In genomic region chr2L:10379865-10380264, dm6 we compare ENCODE assay signal across 5 fruit fly cellular contexts.
TF ChIP-seq lines count a peak whose summit lies in the region.

Gene gny (plus strand): TSS chr2L:10380103.

- peak; percentile 12 to 32 for TF ChIP-seq CTCF in S2 (optimal IDR thresholded peaks at IDR 0.05; lab: Kevin White, UChicago)
- no peak for TF ChIP-seq CTCF in whole organism, embryonic (GFP tag; optimal IDR thresholded peaks at IDR 0.05; lab: Kevin White, UChicago)

TF ChIP-seq in whole organism, adult, 20 proteins besides CTCF, POLR2A, EP300 and RAD21:
- TF ChIP-seq CG12768 (GFP tag; optimal IDR thresholded peaks at IDR 0.05; lab: Kevin White, UChicago) (no peak), Crg-1 (GFP tag; optimal IDR thresholded peaks at IDR 0.05; lab: Kevin White, UChicago) (no peak), kay (GFP tag; lab: Kevin White, UChicago; ENCODE audit: borderline replicate concordance) (no peak), pad (GFP tag; optimal IDR thresholded peaks at IDR 0.05; lab: Kevin White, UChicago) (no peak), CG5204 (GFP tag; optimal IDR thresholded peaks at IDR 0.05; lab: Kevin White, UChicago) (no peak), CG1620 (GFP tag; optimal IDR thresholded peaks at IDR 0.05; lab: Kevin White, UChicago) (no peak), ovo (GFP tag; optimal IDR thresholded peaks at IDR 0.05; lab: Kevin White, UChicago) (no peak), CG7045 (GFP tag; optimal IDR thresholded peaks at IDR 0.05; lab: Kevin White, UChicago) (no peak), bab1 (GFP tag; optimal IDR thresholded peaks at IDR 0.05; lab: Kevin White, UChicago) (peak; percentile 15)

TF ChIP-seq in whole organism, embryonic, 481 proteins besides CTCF, POLR2A, EP300 and RAD21 (continues in another document):
- TF ChIP-seq Hr39 (optimal IDR thresholded peaks at IDR 0.05; lab: Kevin White, UChicago), result no peak
- no peak for TF ChIP-seq br (optimal IDR thresholded peaks at IDR 0.05; lab: Kevin White, UChicago)
- no peak for TF ChIP-seq Lim3 (GFP tag; IDR thresholded peaks at IDR 0.05; lab: Robert Waterston, UW)
- peak; percentile 38; the same call in 1 of the 2 replicates for TF ChIP-seq Bgb (GFP tag; IDR thresholded peaks at IDR 0.05; lab: Robert Waterston, UW; ENCODE audit: partially characterized antibody)
- no peak for TF ChIP-seq ttk (GFP tag; IDR thresholded peaks at IDR 0.05; lab: Robert Waterston, UW)
- TF ChIP-seq MBD-R2 (GFP tag; IDR thresholded peaks at IDR 0.05; lab: Robert Waterston, UW), result peak; percentile 88
- no peak for TF ChIP-seq CG34376 (GFP tag; optimal IDR thresholded peaks at IDR 0.05; lab: Kevin White, UChicago)
- TF ChIP-seq CG6683 (GFP tag; optimal IDR thresholded peaks at IDR 0.05; lab: Kevin White, UChicago), result no peak
- peak; percentile 32 for TF ChIP-seq HmgZ (tag; optimal IDR thresholded peaks at IDR 0.05; lab: Kevin White, UChicago)
- peak; percentile 6 for TF ChIP-seq CG15514 (GFP tag; optimal IDR thresholded peaks at IDR 0.05; lab: Kevin White, UChicago)
- no peak for TF ChIP-seq bab2 (GFP tag; optimal IDR thresholded peaks at IDR 0.05; lab: Kevin White, UChicago)
- no peak for TF ChIP-seq HHEX (GFP tag; optimal IDR thresholded peaks at IDR 0.05; lab: Kevin White, UChicago)
- TF ChIP-seq lov (optimal IDR thresholded peaks at IDR 0.05; lab: Kevin White, UChicago), result no peak
- no peak for TF ChIP-seq lov (GFP tag; IDR thresholded peaks at IDR 0.05; lab: Robert Waterston, UW)
- TF ChIP-seq chinmo (GFP tag; IDR thresholded peaks at IDR 0.05; lab: Robert Waterston, UW; ENCODE audit: partially characterized antibody), result 0 out of 4 replicates have a peak, but pooled peaks have one; percentile 25
- TF ChIP-seq nmo (GFP tag; optimal IDR thresholded peaks at IDR 0.05; lab: Kevin White, UChicago), result peak; percentile 3
- no peak for TF ChIP-seq crp (GFP tag; optimal IDR thresholded peaks at IDR 0.05; lab: Kevin White, UChicago)
- no peak for TF ChIP-seq oc (tag; optimal IDR thresholded peaks at IDR 0.05; lab: Kevin White, UChicago)
- no peak for TF ChIP-seq run (tag; optimal IDR thresholded peaks at IDR 0.05; lab: Kevin White, UChicago)
- TF ChIP-seq CHES-1-like (GFP tag; optimal IDR thresholded peaks at IDR 0.05; lab: Kevin White, UChicago), result no peak
- peak; percentile 39 for TF ChIP-seq HmgD (GFP tag; optimal IDR thresholded peaks at IDR 0.05; lab: Kevin White, UChicago)
- no peak for TF ChIP-seq kah (GFP tag; optimal IDR thresholded peaks at IDR 0.05; lab: Kevin White, UChicago)
- no peak for TF ChIP-seq Dbx (GFP tag; IDR thresholded peaks at IDR 0.05; lab: Robert Waterston, UW)
- no peak for TF ChIP-seq CG6175 (GFP tag; IDR thresholded peaks at IDR 0.05; lab: Robert Waterston, UW)
- TF ChIP-seq ind (GFP tag; optimal IDR thresholded peaks at IDR 0.05; lab: Kevin White, UChicago), result no peak
- peak; percentile 77 for TF ChIP-seq E2f2 (GFP tag; IDR thresholded peaks at IDR 0.05; lab: Robert Waterston, UW)
- TF ChIP-seq CG17802 (tag; optimal IDR thresholded peaks at IDR 0.05; lab: Kevin White, UChicago), result peak; percentile 37
- no peak for TF ChIP-seq CG7987 (GFP tag; optimal IDR thresholded peaks at IDR 0.05; lab: Kevin White, UChicago)

TF ChIP-seq in whole organism, prepupa, 60 proteins besides CTCF, POLR2A, EP300 and RAD21:
- TF ChIP-seq Eip78C (GFP tag; lab: Kevin White, UChicago) (peak; percentile 18), CG6808 (GFP tag; optimal IDR thresholded peaks at IDR 0.05; lab: Kevin White, UChicago) (no peak)

TF ChIP-seq in whole organism, wandering third instar larva, 38 proteins besides CTCF, POLR2A, EP300 and RAD21:
- no peak for TF ChIP-seq HLH106 (tag; optimal IDR thresholded peaks at IDR 0.05; lab: Kevin White, UChicago)
- no peak for TF ChIP-seq Rel (GFP tag; optimal IDR thresholded peaks at IDR 0.05; lab: Kevin White, UChicago)
- TF ChIP-seq Rel (tag; optimal IDR thresholded peaks at IDR 0.05; lab: Kevin White, UChicago), result peak; percentile 1
